Worm (Caenorhabditis elegans) whole organism, L2 larva: ENCODE measurements around the gene cpr-9.

Experiments used
- elt-1 ChIP-seq: fragments of 150-350 bp; optimal IDR thresholded peaks from 2 replicates; lab custom pipeline; 2014; ENCODE audit warnings: missing biosample characterization, missing genetic modification characterization
- elt-3 ChIP-seq: sonication (generic microtip); optimal IDR thresholded peaks from 2 replicates; lab custom pipeline; 2017; ENCODE audit warnings: missing biosample characterization, missing genetic modification characterization
- lin-39 ChIP-seq: fragments of 150-350 bp; optimal IDR thresholded peaks from 2 replicates; lab custom pipeline; 2014; ENCODE audit warnings: missing biosample characterization, missing genetic modification reagents, missing genetic modification characterization
- mbf-1 ChIP-seq: sonication (generic microtip); optimal IDR thresholded peaks from 2 replicates; lab custom pipeline; 2017; ENCODE audit warnings: missing biosample characterization, missing genetic modification characterization
- nhr-11 ChIP-seq: fragments of 150-350 bp; optimal IDR thresholded peaks from 2 replicates; lab custom pipeline; 2014; ENCODE audit warnings: missing biosample characterization, missing genetic modification characterization

DNA sequence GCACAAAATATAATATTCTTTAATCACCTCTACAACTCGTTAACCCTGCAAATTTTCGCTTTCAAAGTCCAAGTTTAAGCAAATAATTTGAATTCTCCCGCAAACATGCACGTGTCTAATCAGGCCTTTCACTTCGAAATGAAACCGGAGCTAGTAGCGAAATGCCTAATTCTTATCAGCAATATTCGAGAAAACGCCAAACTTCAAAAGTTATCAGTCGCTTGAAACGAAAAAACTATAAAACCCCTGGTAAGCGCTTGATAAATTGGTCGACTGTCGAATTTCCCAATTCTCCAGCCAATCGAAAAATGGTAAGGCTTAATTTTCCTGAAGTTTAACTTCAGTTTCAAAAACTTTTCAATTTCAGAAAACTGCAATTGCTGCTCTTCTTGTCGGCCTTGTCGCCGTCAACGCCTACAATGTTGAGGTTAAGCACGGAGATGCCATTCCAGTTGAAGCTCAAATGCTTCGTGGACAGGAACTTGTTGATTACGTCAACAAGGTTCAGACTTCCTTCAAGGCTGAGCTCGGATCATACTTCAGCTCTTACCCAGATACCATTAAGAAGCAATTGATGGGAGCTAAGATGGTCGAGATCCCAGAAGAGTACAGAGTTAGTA, at the start of gene cpr-9:
- TF ChIP-seq elt-3 (tag; lab: Kevin White, UChicago) (no peak), mbf-1 (tag; lab: Kevin White, UChicago) (no peak), elt-1 (tag; lab: Kevin White, UChicago) (no peak), lin-39 (tag; lab: Kevin White, UChicago) (no peak), nhr-11 (tag; lab: Kevin White, UChicago) (no peak)
